Worm (Caenorhabditis elegans) whole organism, early embryonic: ENCODE results near the gene F39E9.6.

Source experiments
- B0310.2 ChIP-seq: sonication (generic microtip); optimal IDR thresholded peaks from 2 replicates; lab custom pipeline; 2016; ENCODE audit warnings: mild to moderate bottlenecking, missing genetic modification characterization, missing compliant biosample characterization
- F13C5.2 ChIP-seq: sonication (generic microtip); optimal IDR thresholded peaks from 2 replicates; lab custom pipeline; 2017; ENCODE audit warnings: mild to moderate bottlenecking, missing genetic modification characterization, inconsistent platforms, missing compliant biosample characterization
- aly-1 ChIP-seq: sonication (generic microtip); optimal IDR thresholded peaks from 2 replicates; lab custom pipeline; 2016; ENCODE audit warnings: missing genetic modification characterization, missing compliant biosample characterization
- ama-1 ChIP-seq: fragments of 150-350 bp; optimal IDR thresholded peaks from 2 replicates; lab custom pipeline; 2014
- ceh-13 ChIP-seq: fragments of 200-800 bp; sonication (Bioruptor generic); optimal IDR thresholded peaks from 2 replicates; lab custom pipeline; 2018; ENCODE audit warnings: mild to moderate bottlenecking, missing genetic modification characterization, missing compliant biosample characterization
- ceh-36 ChIP-seq: sonication (generic microtip); optimal IDR thresholded peaks from 2 replicates; lab custom pipeline; 2016; ENCODE audit warnings: missing genetic modification characterization, inconsistent platforms, missing compliant biosample characterization
- ets-7 ChIP-seq: sonication (generic microtip); optimal IDR thresholded peaks from 2 replicates; lab custom pipeline; 2016; ENCODE audit warnings: missing genotype, missing genetic modification characterization, missing compliant biosample characterization
- flt-1 ChIP-seq: fragments of 200-800 bp; sonication (Bioruptor generic); IDR thresholded peaks from 2 replicates; pipeline ENCODE4 v1.3.6; 2022; ENCODE audit warnings: missing genetic modification characterization, missing compliant biosample characterization
- hmbx-1 ChIP-seq: sonication (generic microtip); optimal IDR thresholded peaks from 2 replicates; lab custom pipeline; 2016; ENCODE audit warnings: mild to moderate bottlenecking, missing genetic modification characterization, missing compliant biosample characterization
- hmg-4 ChIP-seq: fragments of 200-800 bp; sonication (Bioruptor generic); optimal IDR thresholded peaks from 2 replicates; lab custom pipeline; 2018; ENCODE audit warnings: mild to moderate bottlenecking, missing genetic modification characterization, missing compliant biosample characterization
- hnd-1 ChIP-seq: sonication (generic microtip); optimal IDR thresholded peaks from 2 replicates; lab custom pipeline; 2016; ENCODE audit warnings: missing genetic modification characterization, missing compliant biosample characterization
- pes-1 ChIP-seq: fragments of 200-800 bp; sonication (Bioruptor generic); IDR thresholded peaks from 2 replicates; pipeline ENCODE4 v1.3.6; 2022; ENCODE audit warnings: missing genetic modification reagents, missing genetic modification characterization, missing compliant biosample characterization
- scrt-1 ChIP-seq: fragments of 200-800 bp; sonication (Bioruptor generic); IDR thresholded peaks from 2 replicates; pipeline ENCODE4 v1.3.6; 2022; ENCODE audit warnings: missing genetic modification characterization, missing compliant biosample characterization
- sea-1 ChIP-seq: fragments of 200-800 bp; sonication (Bioruptor generic); conservative IDR thresholded peaks from 2 replicates; pipeline ENCODE4 v1.3.6; 2022; ENCODE audit warnings: missing genetic modification characterization, missing compliant biosample characterization
- tbx-11 ChIP-seq: fragments of 200-800 bp; sonication (Bioruptor generic); IDR thresholded peaks from 2 replicates; pipeline ENCODE4 v1.3.6; 2022; ENCODE audit warnings: missing genetic modification characterization, missing compliant biosample characterization
- tbx-37 ChIP-seq: fragments of 200-800 bp; sonication (Bioruptor generic); conservative IDR thresholded peaks from 2 replicates; pipeline ENCODE4 v1.3.6; 2022; ENCODE audit warnings: missing genetic modification reagents, missing genetic modification characterization, missing compliant biosample characterization
- tra-4 ChIP-seq: sonication (generic microtip); optimal IDR thresholded peaks from 2 replicates; lab custom pipeline; 2017; ENCODE audit warnings: missing genetic modification characterization, missing compliant biosample characterization

Gene F39E9.6

DNA sequence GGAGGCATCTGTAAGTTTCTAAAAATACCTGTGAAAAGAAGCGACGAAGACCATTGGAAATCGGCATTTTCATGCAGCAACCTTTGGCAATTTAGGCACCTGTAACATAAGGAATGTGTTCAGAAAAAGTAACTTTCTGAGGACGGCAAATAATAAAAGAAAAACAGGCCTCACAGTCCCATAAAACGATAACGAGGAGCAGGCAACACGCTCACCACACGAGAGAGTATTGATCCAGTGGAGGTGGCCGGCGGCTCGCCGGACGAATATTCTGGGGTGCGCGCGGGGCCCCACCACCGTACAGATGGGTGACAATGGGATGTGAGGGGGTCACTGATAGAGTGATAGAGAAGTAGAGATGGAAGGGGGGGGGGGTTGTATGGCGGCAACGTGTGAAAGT, 38.4 kb downstream of the F39E9.6 start, which contains the start of gene F02E11.3:
Gene F02E11.3 (minus strand): TSS at position 101 of the 400 bp plus-strand sequence.
- no peak for TF ChIP-seq ets-7 (tag; lab: Kevin White, UChicago)
- TF ChIP-seq B0310.2 (tag; lab: Kevin White, UChicago) = no peak
- TF ChIP-seq ceh-13 (GFP tag; lab: Kevin White, UChicago) = no peak
- no peak for TF ChIP-seq flt-1
- no peak for TF ChIP-seq hmbx-1
- TF ChIP-seq hmg-4 (GFP tag; lab: Kevin White, UChicago) = no peak
- no peak for TF ChIP-seq ama-1 (lab: Kevin White, UChicago)
- no peak for TF ChIP-seq hnd-1 (tag; lab: Kevin White, UChicago)
- no peak for TF ChIP-seq tbx-37 (GFP tag; lab: Robert Waterston, UW)
- no peak for TF ChIP-seq aly-1
- TF ChIP-seq scrt-1 = no peak

DNA sequence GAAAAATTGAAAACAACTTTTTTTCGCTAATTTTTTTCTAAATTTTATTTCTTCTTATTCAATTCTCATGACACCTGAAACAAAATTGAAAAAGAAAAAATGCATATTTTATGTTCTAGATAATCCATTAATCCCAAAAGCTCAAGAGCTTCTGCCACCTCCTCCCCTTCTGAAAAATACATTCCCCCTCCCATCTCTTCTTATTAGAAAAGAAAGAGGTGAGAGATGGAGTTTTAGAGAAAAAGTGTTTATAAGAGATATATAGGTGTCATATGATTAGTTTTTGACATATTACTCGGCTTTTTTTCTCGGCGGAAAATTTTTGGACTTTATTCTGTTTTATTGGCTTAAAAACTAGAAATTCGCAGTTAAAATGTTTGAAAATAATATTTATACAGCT, 42.7 kb downstream of the F39E9.6 start:
- TF ChIP-seq tbx-11 (GFP tag; lab: Robert Waterston, UW) (no peak), hnd-1 (tag; lab: Kevin White, UChicago) (no peak), ceh-36 (tag; lab: Kevin White, UChicago) (no peak), scrt-1 (no peak), hmbx-1 (no peak), flt-1 (no peak), sea-1 (GFP tag; lab: Robert Waterston, UW) (no peak), B0310.2 (tag; lab: Kevin White, UChicago) (no peak), ets-7 (tag; lab: Kevin White, UChicago) (no peak), aly-1 (no peak), F13C5.2 (tag; lab: Kevin White, UChicago) (no peak)

DNA sequence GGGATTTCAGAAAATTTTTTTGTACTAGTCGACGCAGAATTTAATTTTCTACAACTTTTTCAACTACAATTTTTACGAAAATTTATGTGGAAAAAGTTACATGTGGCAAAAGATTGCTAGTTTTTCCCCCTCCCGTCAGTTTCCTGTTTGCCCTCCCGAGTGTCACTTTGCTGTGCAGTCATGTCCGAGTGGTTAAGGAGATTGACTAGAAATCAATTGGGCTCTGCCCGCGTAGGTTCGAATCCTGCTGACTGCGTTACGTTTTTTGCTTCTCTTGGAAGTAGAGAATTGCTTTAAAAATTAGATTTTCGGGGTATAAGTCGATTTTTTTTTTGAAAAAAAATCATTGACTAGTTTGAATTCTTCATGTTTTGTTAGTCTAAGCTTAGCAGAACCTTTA, 45.5 kb downstream of the F39E9.6 start:
- TF ChIP-seq pes-1 (GFP tag; lab: Robert Waterston, UW) = peak; percentile 82
- peak; percentile 58 for TF ChIP-seq tbx-11 (GFP tag; lab: Robert Waterston, UW)
- peak; percentile 60; the same call in 1 of the 2 replicates for TF ChIP-seq flt-1
- peak; percentile 1 for TF ChIP-seq hnd-1 (tag; lab: Kevin White, UChicago)
- 0 out of 2 replicates have a peak, but pooled peaks have one; percentile 19 for TF ChIP-seq scrt-1
- TF ChIP-seq F13C5.2 (tag; lab: Kevin White, UChicago) = no peak
- TF ChIP-seq ceh-13 (GFP tag; lab: Kevin White, UChicago) = peak; percentile 49
- TF ChIP-seq ama-1 (lab: Kevin White, UChicago) = no peak
- no peak for TF ChIP-seq ceh-36 (tag; lab: Kevin White, UChicago)

DNA sequence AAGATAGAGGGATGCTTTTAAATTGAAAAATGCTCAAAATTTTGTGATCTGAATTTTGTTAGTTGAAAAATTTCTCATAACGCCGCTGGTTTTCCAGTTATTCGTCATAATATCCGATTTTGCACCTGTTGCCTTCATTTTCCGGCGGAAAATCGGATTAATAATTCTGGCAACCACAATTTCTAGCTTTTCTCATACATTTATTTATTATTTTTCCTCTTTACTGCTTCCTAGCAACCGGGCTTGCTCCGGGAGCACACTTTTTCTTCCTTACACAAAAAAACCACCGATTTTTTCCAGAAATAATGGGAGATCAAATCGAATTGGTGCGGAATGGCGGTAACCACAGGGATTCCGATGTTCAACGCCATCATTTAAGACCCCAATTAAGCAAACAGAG, 46.0 kb downstream of the F39E9.6 start, which contains the start of gene F02E11.7:
Gene F02E11.7 (plus strand): TSS at position 301 of the 400 bp plus-strand sequence.
- TF ChIP-seq hmbx-1 (no peak), tbx-37 (GFP tag; lab: Robert Waterston, UW) (no peak), F13C5.2 (tag; lab: Kevin White, UChicago) (no peak), tbx-11 (GFP tag; lab: Robert Waterston, UW) (no peak), pes-1 (GFP tag; lab: Robert Waterston, UW) (no peak), ama-1 (lab: Kevin White, UChicago) (no peak), ceh-36 (tag; lab: Kevin White, UChicago) (no peak), ets-7 (tag; lab: Kevin White, UChicago) (no peak), ceh-13 (GFP tag; lab: Kevin White, UChicago) (no peak), flt-1 (no peak), tra-4 (tag; lab: Kevin White, UChicago) (no peak), hnd-1 (tag; lab: Kevin White, UChicago) (no peak), hmg-4 (GFP tag; lab: Kevin White, UChicago) (no peak), B0310.2 (tag; lab: Kevin White, UChicago) (no peak), scrt-1 (no peak), aly-1 (no peak)

DNA sequence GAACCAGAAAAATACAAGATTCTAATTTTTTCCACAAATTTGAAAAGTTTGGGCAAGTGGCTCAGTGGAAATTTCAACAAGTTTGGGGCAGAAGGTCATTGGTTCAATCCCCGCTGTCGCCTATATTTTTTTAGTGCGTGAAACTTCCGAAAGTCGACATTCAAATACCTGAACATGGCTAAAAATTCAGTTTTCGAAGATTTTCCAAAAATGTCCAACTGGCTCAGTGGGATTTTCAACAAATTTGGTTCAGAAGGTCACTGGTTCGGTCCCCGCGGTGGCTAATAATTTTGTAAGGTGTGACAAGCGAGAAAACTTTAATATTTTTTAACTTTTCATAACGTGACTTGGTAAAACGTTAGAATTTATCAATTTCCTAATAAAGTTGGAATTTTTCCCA, 48.6 kb downstream of the F39E9.6 start:
- TF ChIP-seq tra-4 (tag; lab: Kevin White, UChicago) = no peak
- TF ChIP-seq ceh-13 (GFP tag; lab: Kevin White, UChicago) = no peak
- TF ChIP-seq hmbx-1 = no peak
- no peak for TF ChIP-seq sea-1 (GFP tag; lab: Robert Waterston, UW)

DNA sequence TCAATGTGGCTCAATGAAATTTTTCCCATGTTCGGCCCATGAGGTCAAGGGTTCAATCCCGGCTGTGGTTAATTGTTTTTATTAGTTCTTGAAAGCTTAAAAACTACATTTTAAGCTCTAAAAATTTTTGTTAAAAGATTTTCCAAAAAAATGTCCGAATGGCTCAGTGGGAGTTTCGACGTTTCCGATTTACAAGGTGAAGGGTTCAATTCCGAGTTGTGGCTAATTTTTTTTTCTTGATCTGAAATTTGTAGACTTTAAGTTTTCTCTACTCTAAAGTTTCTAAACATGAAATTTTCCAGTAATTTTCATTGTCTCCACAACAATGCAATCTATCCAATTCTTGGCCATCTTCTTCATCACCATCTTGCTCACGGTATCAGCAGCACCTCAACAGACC, 50.8 kb downstream of the F39E9.6 start, which contains the start of gene F02E11.2:
Gene F02E11.2 (plus strand): TSS at position 301 of the 400 bp plus-strand sequence.
- no peak for TF ChIP-seq tbx-37 (GFP tag; lab: Robert Waterston, UW)
- TF ChIP-seq aly-1 = no peak
